Fruit fly (Drosophila melanogaster) whole organism, embryonic: Measurements from ENCODE around the gene hydra.

Source experiments
- Adf1 ChIP-seq: fragments of 200-800 bp; sonication (Bioruptor generic); IDR thresholded peaks from 2 replicates; pipeline ENCODE4 v1.3.6; 2022; ENCODE audit warnings: missing biosample characterization, missing genetic modification characterization
- Atf-2 ChIP-seq: fragments of 200-800 bp; sonication (Bioruptor generic); optimal IDR thresholded peaks from 2 replicates; lab custom pipeline; 2016; ENCODE audit warnings: missing biosample characterization, missing genetic modification characterization
- CG11247 ChIP-seq: fragments of 200-800 bp; sonication (Bioruptor generic); IDR thresholded peaks from 2 replicates; pipeline ENCODE4 v1.3.6; 2022; ENCODE audit warnings: missing biosample characterization, missing genetic modification characterization
- CG11695 ChIP-seq: fragments of 200-800 bp; sonication (Bioruptor generic); IDR thresholded peaks from 3 replicates; pipeline ENCODE4 v1.3.6; 2022; ENCODE audit warnings: missing biosample characterization, missing genetic modification characterization
- CG13296 ChIP-seq: fragments of 200-800 bp; sonication (Bioruptor generic); optimal IDR thresholded peaks from 3 replicates; lab custom pipeline; 2018; ENCODE audit warnings: missing biosample characterization, mild to moderate bottlenecking, missing genetic modification characterization
- CG14014 ChIP-seq: fragments of 200-800 bp; sonication (Bioruptor generic); IDR thresholded peaks from 2 replicates; pipeline ENCODE4 v1.3.6; 2022; ENCODE audit warnings: missing biosample characterization, missing genetic modification characterization
- CG14050 ChIP-seq: fragments of 200-800 bp; sonication (Bioruptor generic); IDR thresholded peaks from 3 replicates; pipeline ENCODE4 v1.3.6; 2022; ENCODE audit warnings: missing biosample characterization, missing genetic modification characterization
- CG15696 ChIP-seq: fragments of 200-800 bp; sonication (Bioruptor generic); optimal IDR thresholded peaks from 2 replicates; lab custom pipeline; 2019; ENCODE audit warnings: missing biosample characterization, mild to moderate bottlenecking, missing genetic modification characterization, moderate library complexity
- CG17328 ChIP-seq: fragments of 200-800 bp; sonication (Bioruptor generic); IDR thresholded peaks from 2 replicates; pipeline ENCODE4 v1.3.6; 2022; ENCODE audit warnings: missing biosample characterization, missing genetic modification characterization
- CG17912 ChIP-seq: fragments of 200-800 bp; sonication (Bioruptor generic); optimal IDR thresholded peaks from 2 replicates; lab custom pipeline; 2018; ENCODE audit warnings: missing biosample characterization, mild to moderate bottlenecking, missing genetic modification characterization
- CG18011 ChIP-seq: fragments of 200-800 bp; sonication (Bioruptor generic); optimal IDR thresholded peaks from 2 replicates; lab custom pipeline; 2017; ENCODE audit warnings: missing biosample characterization, missing genetic modification characterization, mild to moderate bottlenecking, moderate library complexity, missing genotype
- CG3163 ChIP-seq: fragments of 200-800 bp; sonication (Bioruptor generic); optimal IDR thresholded peaks from 3 replicates; lab custom pipeline; 2016; ENCODE audit warnings: missing biosample characterization, missing genetic modification characterization
- CG3407 ChIP-seq: fragments of 200-800 bp; sonication (Bioruptor generic); optimal IDR thresholded peaks from 2 replicates; lab custom pipeline; 2018; ENCODE audit warnings: missing biosample characterization, mild to moderate bottlenecking, missing genetic modification characterization
- CG34376 ChIP-seq: fragments of 200-800 bp; sonication (Bioruptor generic); optimal IDR thresholded peaks from 2 replicates; lab custom pipeline; 2018; ENCODE audit warnings: missing biosample characterization, mild to moderate bottlenecking, missing genetic modification characterization
- CG34422 ChIP-seq: fragments of 200-800 bp; sonication (Bioruptor generic); IDR thresholded peaks from 3 replicates; pipeline ENCODE4 v1.3.6; 2022; ENCODE audit warnings: missing biosample characterization, missing genetic modification characterization
- CG4820 ChIP-seq: fragments of 200-800 bp; sonication (Bioruptor generic); optimal IDR thresholded peaks from 3 replicates; lab custom pipeline; 2016; ENCODE audit warnings: missing biosample characterization, missing genetic modification characterization
- CG4854 ChIP-seq: fragments of 200-800 bp; sonication (Bioruptor generic); optimal IDR thresholded peaks from 2 replicates; lab custom pipeline; 2016; ENCODE audit warnings: missing biosample characterization, missing genetic modification characterization, inconsistent platforms
- CG6813 ChIP-seq: fragments of 200-800 bp; sonication (Bioruptor generic); optimal IDR thresholded peaks from 2 replicates; lab custom pipeline; 2017; ENCODE audit warnings: missing biosample characterization, missing genetic modification characterization, mild to moderate bottlenecking, moderate library complexity, missing genetic modification reagents
- CG8924 ChIP-seq: fragments of 200-800 bp; optimal IDR thresholded peaks from 3 replicates; lab custom pipeline; 2019; ENCODE audit warnings: missing biosample characterization, mild to moderate bottlenecking, missing genetic modification characterization, moderate library complexity
- CG9797 ChIP-seq: fragments of 200-800 bp; sonication (Bioruptor generic); optimal IDR thresholded peaks from 3 replicates; lab custom pipeline; 2018; ENCODE audit warnings: missing biosample characterization, mild to moderate bottlenecking, missing genetic modification characterization
- CHES-1-like ChIP-seq: fragments of 200-800 bp; sonication (Bioruptor generic); optimal IDR thresholded peaks from 2 replicates; lab custom pipeline; 2016; ENCODE audit warnings: missing biosample characterization, missing genetic modification characterization
- D ChIP-seq, 2 experiments: fragments of 200-800 bp in 1 of 2; fragments of >200 bp in 1 of 2; sonication (Bioruptor generic) in 1 of 2; optimal IDR thresholded peaks; 2 replicates in 1 of 2; 3 replicates in 1 of 2; lab custom pipeline; 2017; ENCODE audit warnings: mild to moderate bottlenecking in 1 of 2, missing biosample characterization in 1 of 2, missing genetic modification characterization in 1 of 2, missing genetic modification reagents in 1 of 2
- D19A ChIP-seq: fragments of 200-800 bp; optimal IDR thresholded peaks from 3 replicates; lab custom pipeline; 2019; ENCODE audit warnings: missing biosample characterization, mild to moderate bottlenecking, missing genetic modification characterization, moderate library complexity
- Dad ChIP-seq: fragments of 200-800 bp; sonication (Bioruptor generic); optimal IDR thresholded peaks from 3 replicates; lab custom pipeline; 2016; ENCODE audit warnings: missing biosample characterization, missing genetic modification characterization
- Dref ChIP-seq: fragments of 200-800 bp; sonication (Bioruptor generic); IDR thresholded peaks from 2 replicates; pipeline ENCODE4 v1.3.6; 2022; ENCODE audit warnings: missing biosample characterization, missing genetic modification characterization
- Gsc ChIP-seq: fragments of 200-800 bp; sonication (Bioruptor generic); IDR thresholded peaks from 2 replicates; pipeline ENCODE4 v1.3.6; 2022; ENCODE audit warnings: missing biosample characterization, missing genetic modification characterization
- Hr51 ChIP-seq, 2 experiments: fragments of 200-800 bp; sonication (Bioruptor generic); optimal IDR thresholded peaks; 2 replicates in 1 of 2; 3 replicates in 1 of 2; lab custom pipeline; 2016 to 2018; ENCODE audit warnings: missing biosample characterization in 2 of 2, missing genetic modification characterization in 2 of 2, mild to moderate bottlenecking in 1 of 2, moderate library complexity in 1 of 2
- Lim3 ChIP-seq: fragments of 200-800 bp; sonication (Bioruptor generic); IDR thresholded peaks from 2 replicates; pipeline ENCODE4 v1.3.6; 2022; ENCODE audit warnings: missing biosample characterization, missing genetic modification characterization
- MTF-1 ChIP-seq: fragments of 200-800 bp; sonication (Bioruptor generic); optimal IDR thresholded peaks from 2 replicates; lab custom pipeline; 2018; ENCODE audit warnings: missing biosample characterization, mild to moderate bottlenecking, missing genetic modification characterization, borderline replicate concordance
- Mrtf ChIP-seq: fragments of 200-800 bp; sonication (Bioruptor generic); IDR thresholded peaks from 3 replicates; pipeline ENCODE4 v1.3.6; 2022; ENCODE audit warnings: missing biosample characterization, missing genetic modification characterization
- NFAT ChIP-seq: fragments of 200-800 bp; sonication (Bioruptor generic); IDR thresholded peaks from 2 replicates; pipeline ENCODE4 v1.3.6; 2022; ENCODE audit warnings: missing biosample characterization, missing genetic modification characterization
- PHDP ChIP-seq: fragments of 200-800 bp; sonication (Bioruptor generic); optimal IDR thresholded peaks from 3 replicates; lab custom pipeline; 2018; ENCODE audit warnings: missing biosample characterization, mild to moderate bottlenecking, missing genetic modification characterization, moderate library complexity
- Rfx ChIP-seq: fragments of 200-800 bp; sonication (Bioruptor generic); IDR thresholded peaks from 2 replicates; pipeline ENCODE4 v1.3.6; 2022; ENCODE audit warnings: missing biosample characterization, missing genetic modification characterization
- Vsx1 ChIP-seq: fragments of 200-800 bp; sonication (Bioruptor generic); optimal IDR thresholded peaks from 2 replicates; lab custom pipeline; 2017; ENCODE audit warnings: missing biosample characterization, mild to moderate bottlenecking, missing genetic modification characterization, missing genetic modification reagents
- cas ChIP-seq: fragments of 200-800 bp; sonication (Bioruptor generic); IDR thresholded peaks from 2 replicates; pipeline ENCODE4 v1.3.6; 2022; ENCODE audit warnings: missing biosample characterization, missing genetic modification characterization
- disco-r ChIP-seq: fragments of 200-800 bp; sonication (Bioruptor generic); optimal IDR thresholded peaks from 2 replicates; lab custom pipeline; 2016; ENCODE audit warnings: missing biosample characterization, missing genetic modification characterization
- ems ChIP-seq: fragments of 200-800 bp; sonication (Bioruptor generic); optimal IDR thresholded peaks from 3 replicates; lab custom pipeline; 2016; ENCODE audit warnings: missing biosample characterization, missing genetic modification characterization
- ewg ChIP-seq: fragments of 200-800 bp; sonication (Bioruptor generic); optimal IDR thresholded peaks from 3 replicates; lab custom pipeline; 2017; ENCODE audit warnings: mild to moderate bottlenecking, missing biosample characterization, missing genetic modification reagents, missing genetic modification characterization
- exex ChIP-seq: fragments of 200-800 bp; sonication (Bioruptor generic); optimal IDR thresholded peaks from 4 replicates; lab custom pipeline; 2018; ENCODE audit warnings: missing biosample characterization, mild to moderate bottlenecking, missing genetic modification characterization, moderate library complexity
- gt ChIP-seq: fragments of 200-800 bp; sonication (Bioruptor generic); IDR thresholded peaks from 2 replicates; pipeline ENCODE4 v1.3.6; 2022; ENCODE audit warnings: missing biosample characterization, missing genetic modification characterization
- ham ChIP-seq: fragments of 200-800 bp; sonication (Bioruptor generic); IDR thresholded peaks from 2 replicates; pipeline ENCODE4 v1.3.6; 2022; ENCODE audit warnings: missing biosample characterization, missing genetic modification characterization
- jigr1 ChIP-seq: fragments of 200-800 bp; sonication (Bioruptor generic); IDR thresholded peaks from 3 replicates; pipeline ENCODE4 v1.3.6; 2022; ENCODE audit warnings: missing biosample characterization, missing genetic modification characterization
- knrl ChIP-seq: fragments of 200-800 bp; sonication (Bioruptor generic); IDR thresholded peaks from 3 replicates; pipeline ENCODE4 v1.3.6; 2022; ENCODE audit warnings: missing biosample characterization, missing genetic modification characterization; ENCODE audit not compliant: partially characterized antibody
- nerfin-1 ChIP-seq: fragments of 200-800 bp; sonication (Bioruptor generic); optimal IDR thresholded peaks from 3 replicates; lab custom pipeline; 2019; ENCODE audit warnings: missing biosample characterization, mild to moderate bottlenecking, missing genetic modification characterization, moderate library complexity
- slp2 ChIP-seq: fragments of 200-800 bp; sonication (Bioruptor generic); optimal IDR thresholded peaks from 2 replicates; lab custom pipeline; 2016; ENCODE audit warnings: missing biosample characterization, missing genetic modification characterization
- sr ChIP-seq: fragments of 200-800 bp; sonication (Bioruptor generic); IDR thresholded peaks from 3 replicates; pipeline ENCODE4 v1.3.6; 2022; ENCODE audit warnings: missing biosample characterization, missing genetic modification characterization
- stwl ChIP-seq: fragments of 200-800 bp; sonication (Bioruptor generic); optimal IDR thresholded peaks from 3 replicates; lab custom pipeline; 2018; ENCODE audit warnings: missing biosample characterization, mild to moderate bottlenecking, missing genetic modification characterization, moderate library complexity
- tin ChIP-seq: fragments of 200-800 bp; sonication (Bioruptor generic); optimal IDR thresholded peaks from 3 replicates; lab custom pipeline; 2016; ENCODE audit warnings: missing biosample characterization, missing genetic modification characterization
- toy ChIP-seq: fragments of 200-800 bp; sonication (Bioruptor generic); IDR thresholded peaks from 2 replicates; pipeline ENCODE4 v1.3.6; 2022; ENCODE audit warnings: missing biosample characterization, missing genetic modification characterization
- z ChIP-seq: fragments of 200-800 bp; sonication (Bioruptor generic); IDR thresholded peaks from 3 replicates; pipeline ENCODE4 v1.3.6; 2022; ENCODE audit warnings: missing biosample characterization, missing genetic modification characterization

Gene hydra

DNA sequence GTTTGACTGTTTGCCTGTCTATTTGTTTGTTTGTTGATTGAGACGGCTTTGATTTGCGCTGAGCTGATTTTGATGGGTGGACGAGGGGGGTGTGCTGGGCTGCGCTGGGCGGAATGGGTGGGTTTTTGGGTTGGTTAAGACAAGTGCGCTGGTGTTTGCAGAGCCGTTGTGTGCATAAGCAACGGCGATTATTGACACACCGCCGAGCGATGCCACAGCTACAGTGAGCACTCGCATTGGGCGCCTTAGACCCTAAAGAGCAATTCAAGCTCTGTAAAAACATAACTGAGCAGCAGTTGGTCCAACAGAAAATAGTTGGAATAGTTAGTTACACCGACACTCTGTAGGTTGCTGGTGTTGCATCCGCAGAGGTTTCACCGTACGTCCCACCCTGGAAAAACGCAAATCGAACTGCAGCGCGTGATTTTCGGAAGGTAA, 21.9 kb downstream of the hydra start (continued):
- TF ChIP-seq cas (no peak), CG13296 (GFP tag; lab: Kevin White, UChicago) (peak; percentile 9), CG4820 (GFP tag; lab: Kevin White, UChicago) (peak; percentile 85), z (GFP tag; lab: Robert Waterston, UW) (0 out of 3 replicates have a peak, but pooled peaks have one; percentile 42), ham (GFP tag; lab: Robert Waterston, UW) (no peak), PHDP (tag; lab: Kevin White, UChicago) (peak; percentile 63), Vsx1 (GFP tag; lab: Kevin White, UChicago) (peak; percentile 79), CG14014 (GFP tag; lab: Robert Waterston, UW) (peak; percentile 64; the same call in 1 of the 2 replicates), knrl (GFP tag; lab: Robert Waterston, UW) (no peak), CG3407 (GFP tag; lab: Kevin White, UChicago) (peak; percentile 87), jigr1 (GFP tag; lab: Robert Waterston, UW) (peak; percentile 71; the same call in 1 of the 3 replicates), CHES-1-like (GFP tag; lab: Kevin White, UChicago) (peak; percentile 58), NFAT (GFP tag; lab: Robert Waterston, UW) (peak; percentile 51; the same call in 1 of the 2 replicates), CG4854 (peak; percentile 49), toy (GFP tag; lab: Robert Waterston, UW) (no peak), Lim3 (GFP tag; lab: Robert Waterston, UW) (0 out of 2 replicates have a peak, but pooled peaks have one; percentile 40), nerfin-1 (tag; lab: Kevin White, UChicago) (peak; percentile 48), ewg (GFP tag; lab: Kevin White, UChicago) (peak; percentile 73), sr (GFP tag; lab: Robert Waterston, UW) (peak; percentile 62; the same call in 1 of the 3 replicates), Atf-2 (peak; percentile 68), Mrtf (GFP tag; lab: Robert Waterston, UW) (peak; percentile 83), CG18011 (GFP tag; lab: Kevin White, UChicago) (peak; percentile 38), Adf1 (GFP tag; lab: Robert Waterston, UW) (no peak), gt (GFP tag; lab: Robert Waterston, UW) (peak; percentile 71), CG17328 (GFP tag; lab: Robert Waterston, UW) (peak; percentile 81), slp2 (GFP tag; lab: Kevin White, UChicago) (peak; percentile 74), Hr51 (GFP tag; optimal IDR thresholded peaks at IDR 0.05; lab: Kevin White, UChicago) (peak; percentile 59 to 62), CG3163 (GFP tag; lab: Kevin White, UChicago) (peak; percentile 52), CG9797 (GFP tag; lab: Kevin White, UChicago) (peak; percentile 3), Dref (GFP tag; lab: Robert Waterston, UW) (0 out of 2 replicates have a peak, but pooled peaks have one; percentile 14), CG8924 (tag; lab: Kevin White, UChicago) (peak; percentile 62), D (optimal IDR thresholded peaks at IDR 0.05; lab: Kevin White, UChicago) (no peak), D (GFP tag; optimal IDR thresholded peaks at IDR 0.05; lab: Kevin White, UChicago) (peak; percentile 79), exex (tag; lab: Kevin White, UChicago) (no peak), tin (GFP tag; lab: Kevin White, UChicago) (peak; percentile 79), CG17912 (no peak), CG11247 (GFP tag; lab: Robert Waterston, UW) (peak; percentile 71), CG11695 (GFP tag; lab: Robert Waterston, UW) (peak; percentile 51; the same call in 2 of the 3 replicates), CG6813 (GFP tag; lab: Kevin White, UChicago) (peak; percentile 84), Dad (GFP tag; lab: Kevin White, UChicago) (peak; percentile 63), CG14050 (GFP tag; lab: Robert Waterston, UW) (peak; percentile 64; the same call in 2 of the 3 replicates), CG34376 (no peak), stwl (tag; lab: Kevin White, UChicago) (peak; percentile 11), Gsc (GFP tag; lab: Robert Waterston, UW) (peak; percentile 77), CG15696 (peak; percentile 79), CG34422 (peak; percentile 91), ems (GFP tag; lab: Kevin White, UChicago) (peak; percentile 66), MTF-1 (GFP tag; lab: Kevin White, UChicago) (peak; percentile 57), D19A (tag; lab: Kevin White, UChicago) (peak; percentile 55), disco-r (GFP tag; lab: Kevin White, UChicago) (peak; percentile 53), Rfx (GFP tag; lab: Robert Waterston, UW) (peak; percentile 73)
